Fruit fly (Drosophila melanogaster): Measurements from ENCODE around the gene ScsbetaA.

The ScsbetaA gene

dm6 chr3R:8949334-8950066 is 11.0 kb downstream of the ScsbetaA start:
- no peak for TF ChIP-seq CG5204 (GFP tag; optimal IDR thresholded peaks at IDR 0.05)
- no peak for TF ChIP-seq ovo (GFP tag; optimal IDR thresholded peaks at IDR 0.05)
- TF ChIP-seq bab1 (GFP tag; optimal IDR thresholded peaks at IDR 0.05): no peak
- TF ChIP-seq CG14711 (tag; optimal IDR thresholded peaks at IDR 0.05): no peak
- TF ChIP-seq CG12768 (GFP tag; optimal IDR thresholded peaks at IDR 0.05): no peak
- TF ChIP-seq kay (GFP tag; ENCODE audit: borderline replicate concordance): no peak
- TF ChIP-seq CG7101 (tag; optimal IDR thresholded peaks at IDR 0.05): no peak
- no peak for TF ChIP-seq Crg-1 (GFP tag; optimal IDR thresholded peaks at IDR 0.05)

DNA sequence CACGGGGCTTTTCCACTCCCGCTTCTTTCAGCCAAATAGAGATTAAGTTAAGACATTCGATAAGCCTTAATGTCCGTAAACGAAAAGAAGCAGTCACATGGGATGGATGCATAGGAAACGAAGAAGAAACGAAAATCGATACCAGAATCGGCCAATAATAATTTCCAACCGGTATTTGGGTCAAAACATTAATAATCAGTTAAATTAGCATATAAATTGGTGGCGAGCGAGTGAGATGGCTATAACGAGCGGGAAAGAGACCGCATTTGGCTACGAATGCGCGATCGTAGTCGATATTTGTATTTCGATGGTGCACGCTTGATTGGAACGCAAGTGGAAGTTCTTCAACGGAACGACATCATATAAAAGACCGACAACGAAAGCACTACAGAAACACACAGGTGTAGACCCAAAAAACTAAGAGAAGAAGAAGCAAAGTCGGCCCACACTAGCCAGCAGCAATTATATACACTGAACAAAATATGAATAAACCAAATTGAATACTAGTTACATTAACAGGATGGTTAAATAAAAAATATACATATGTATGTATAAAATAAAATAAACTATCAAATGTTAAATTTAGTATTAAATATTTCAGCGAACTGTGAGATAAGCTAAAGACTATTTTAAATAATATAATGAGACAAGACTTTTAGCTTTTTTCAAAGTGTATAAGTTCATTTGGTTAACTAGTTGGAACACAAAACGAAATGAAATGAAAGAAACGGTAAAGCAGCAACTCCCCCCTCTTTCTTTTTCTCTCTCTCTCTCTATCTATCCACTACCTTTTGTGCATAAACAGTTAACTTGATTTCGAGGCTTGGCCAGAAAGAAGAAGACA is 16.2 kb downstream of the ScsbetaA start:
- TF ChIP-seq pad (GFP tag; optimal IDR thresholded peaks at IDR 0.05): peak; percentile 76
- no peak for TF ChIP-seq cnc (optimal IDR thresholded peaks at IDR 0.05)
- no peak for TF ChIP-seq CG5204 (GFP tag; optimal IDR thresholded peaks at IDR 0.05)

dm6 chr3R:8955359-8955820 is 16.9 kb downstream of the ScsbetaA start:
- TF ChIP-seq CG11617 (GFP tag; optimal IDR thresholded peaks at IDR 0.05): no peak
- peak; percentile 69 for TF ChIP-seq pad (GFP tag; optimal IDR thresholded peaks at IDR 0.05)
- peak; percentile 93 for TF ChIP-seq ovo (GFP tag; optimal IDR thresholded peaks at IDR 0.05)

DNA sequence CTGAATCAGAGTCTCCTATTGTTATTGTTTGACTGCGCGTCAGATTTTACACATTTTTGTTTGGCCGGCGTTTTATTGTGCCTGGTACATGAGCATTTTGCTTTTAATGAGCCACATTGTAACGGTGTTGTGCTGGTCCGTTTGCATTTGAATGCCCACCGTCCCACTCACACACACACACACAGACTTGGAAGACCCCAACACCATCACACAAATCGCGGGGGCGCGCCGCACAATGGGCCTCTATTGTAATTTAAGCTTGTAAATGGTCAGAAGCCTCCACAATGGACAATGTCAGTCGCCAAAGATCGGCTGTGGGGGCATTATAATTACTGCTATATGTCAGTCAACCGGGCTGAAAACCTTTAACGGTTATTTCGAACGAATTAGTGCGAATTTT is 17.8 kb downstream of the ScsbetaA start:
- no peak for TF ChIP-seq pad (GFP tag; optimal IDR thresholded peaks at IDR 0.05)
- TF ChIP-seq Mnt (GFP tag; optimal IDR thresholded peaks at IDR 0.05): no peak
- TF ChIP-seq cnc (optimal IDR thresholded peaks at IDR 0.05): no peak
- TF ChIP-seq Hr96 (GFP tag; optimal IDR thresholded peaks at IDR 0.05): no peak
- no peak for TF ChIP-seq ovo (GFP tag; optimal IDR thresholded peaks at IDR 0.05)
- no peak for TF ChIP-seq toe (GFP tag; optimal IDR thresholded peaks at IDR 0.05)
- no peak for TF ChIP-seq CG1620 (GFP tag; optimal IDR thresholded peaks at IDR 0.05)
- no peak for TF ChIP-seq Clk (GFP tag; optimal IDR thresholded peaks at IDR 0.05)
- no peak for TF ChIP-seq CG33017 (tag; optimal IDR thresholded peaks at IDR 0.05)
- TF ChIP-seq CG12768 (GFP tag; optimal IDR thresholded peaks at IDR 0.05): no peak
- TF ChIP-seq Crg-1 (GFP tag; optimal IDR thresholded peaks at IDR 0.05): no peak
- no peak for TF ChIP-seq bab1 (GFP tag; optimal IDR thresholded peaks at IDR 0.05)
- TF ChIP-seq cic (GFP tag; optimal IDR thresholded peaks at IDR 0.05): no peak
- no peak for TF ChIP-seq CG5204 (GFP tag; optimal IDR thresholded peaks at IDR 0.05)
- TF ChIP-seq CG7045 (GFP tag; optimal IDR thresholded peaks at IDR 0.05): no peak

- no peak for TF ChIP-seq kay (GFP tag; ENCODE audit: borderline replicate concordance)
- TF ChIP-seq CG11617 (GFP tag; optimal IDR thresholded peaks at IDR 0.05): no peak
- TF ChIP-seq ovo (GFP tag; optimal IDR thresholded peaks at IDR 0.05): no peak
- TF ChIP-seq CG7101 (tag; optimal IDR thresholded peaks at IDR 0.05): no peak
- TF ChIP-seq toe (GFP tag; optimal IDR thresholded peaks at IDR 0.05): no peak
- TF ChIP-seq cnc (optimal IDR thresholded peaks at IDR 0.05): no peak
- TF ChIP-seq Clk (GFP tag; optimal IDR thresholded peaks at IDR 0.05): no peak
Observed at dm6 chr3R:8957739-8958138, 19.2 kb downstream of the ScsbetaA start.

- no peak for TF ChIP-seq Mnt (GFP tag; optimal IDR thresholded peaks at IDR 0.05)
- no peak for TF ChIP-seq Clk (GFP tag; optimal IDR thresholded peaks at IDR 0.05)
- TF ChIP-seq toe (GFP tag; optimal IDR thresholded peaks at IDR 0.05): no peak
- no peak for TF ChIP-seq CG7045 (GFP tag; optimal IDR thresholded peaks at IDR 0.05)
- TF ChIP-seq CG1620 (GFP tag; optimal IDR thresholded peaks at IDR 0.05): no peak
- no peak for TF ChIP-seq kay (GFP tag; ENCODE audit: borderline replicate concordance)
- TF ChIP-seq bab1 (GFP tag; optimal IDR thresholded peaks at IDR 0.05): no peak
- no peak for TF ChIP-seq CG33017 (tag; optimal IDR thresholded peaks at IDR 0.05)
- TF ChIP-seq CG7101 (tag; optimal IDR thresholded peaks at IDR 0.05): no peak
- TF ChIP-seq cnc (optimal IDR thresholded peaks at IDR 0.05): no peak
- TF ChIP-seq Crg-1 (GFP tag; optimal IDR thresholded peaks at IDR 0.05): no peak
- no peak for TF ChIP-seq CG5204 (GFP tag; optimal IDR thresholded peaks at IDR 0.05)
- TF ChIP-seq CG14711 (tag; optimal IDR thresholded peaks at IDR 0.05): no peak
- no peak for TF ChIP-seq CG11617 (GFP tag; optimal IDR thresholded peaks at IDR 0.05)
Observed at dm6 chr3R:8958300-8958699, 19.8 kb downstream of the ScsbetaA start.

DNA sequence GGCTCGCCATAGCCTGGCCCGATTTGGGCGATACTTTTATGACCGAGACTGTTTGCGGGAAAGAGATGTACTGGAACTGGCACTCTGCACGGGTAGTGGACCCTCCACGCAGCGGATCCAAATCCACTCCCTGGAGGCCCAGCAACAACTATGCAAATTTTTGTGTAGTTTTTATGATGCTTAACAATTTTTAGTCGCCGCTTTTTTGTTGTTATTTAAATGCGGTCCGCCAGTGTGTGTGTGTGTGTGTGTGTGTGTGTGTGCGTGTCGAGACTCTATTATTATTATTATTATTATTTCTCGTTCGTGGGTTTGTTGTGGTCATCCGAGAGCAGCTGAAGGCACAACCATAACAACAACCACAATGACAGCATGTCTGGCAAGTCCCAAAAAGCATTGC is 20.6 kb downstream of the ScsbetaA start:
- TF ChIP-seq ovo (GFP tag; optimal IDR thresholded peaks at IDR 0.05) (no peak), CG11617 (GFP tag; optimal IDR thresholded peaks at IDR 0.05) (no peak), CG1620 (GFP tag; optimal IDR thresholded peaks at IDR 0.05) (no peak), Crg-1 (GFP tag; optimal IDR thresholded peaks at IDR 0.05) (no peak), CG7101 (tag; optimal IDR thresholded peaks at IDR 0.05) (no peak)

Data from whole organism, adult.